Worm (Caenorhabditis elegans) whole organism, early embryonic: ENCODE data around the gene C34D4.4.

ENCODE experiments used
- B0310.2 ChIP-seq: sonication (generic microtip); optimal IDR thresholded peaks from 2 replicates; lab custom pipeline; 2016; ENCODE audit warnings: mild to moderate bottlenecking, missing genetic modification characterization, missing compliant biosample characterization
- F13C5.2 ChIP-seq: sonication (generic microtip); optimal IDR thresholded peaks from 2 replicates; lab custom pipeline; 2017; ENCODE audit warnings: mild to moderate bottlenecking, missing genetic modification characterization, inconsistent platforms, missing compliant biosample characterization
- aly-1 ChIP-seq: sonication (generic microtip); optimal IDR thresholded peaks from 2 replicates; lab custom pipeline; 2016; ENCODE audit warnings: missing genetic modification characterization, missing compliant biosample characterization
- ama-1 ChIP-seq: fragments of 150-350 bp; optimal IDR thresholded peaks from 2 replicates; lab custom pipeline; 2014
- ceh-13 ChIP-seq: fragments of 200-800 bp; sonication (Bioruptor generic); optimal IDR thresholded peaks from 2 replicates; lab custom pipeline; 2018; ENCODE audit warnings: mild to moderate bottlenecking, missing genetic modification characterization, missing compliant biosample characterization
- ceh-36 ChIP-seq: sonication (generic microtip); optimal IDR thresholded peaks from 2 replicates; lab custom pipeline; 2016; ENCODE audit warnings: missing genetic modification characterization, inconsistent platforms, missing compliant biosample characterization
- ets-7 ChIP-seq: sonication (generic microtip); optimal IDR thresholded peaks from 2 replicates; lab custom pipeline; 2016; ENCODE audit warnings: missing genotype, missing genetic modification characterization, missing compliant biosample characterization
- flt-1 ChIP-seq: fragments of 200-800 bp; sonication (Bioruptor generic); IDR thresholded peaks from 2 replicates; pipeline ENCODE4 v1.3.6; 2022; ENCODE audit warnings: missing genetic modification characterization, missing compliant biosample characterization
- hmbx-1 ChIP-seq: sonication (generic microtip); optimal IDR thresholded peaks from 2 replicates; lab custom pipeline; 2016; ENCODE audit warnings: mild to moderate bottlenecking, missing genetic modification characterization, missing compliant biosample characterization
- hmg-4 ChIP-seq: fragments of 200-800 bp; sonication (Bioruptor generic); optimal IDR thresholded peaks from 2 replicates; lab custom pipeline; 2018; ENCODE audit warnings: mild to moderate bottlenecking, missing genetic modification characterization, missing compliant biosample characterization
- hnd-1 ChIP-seq: sonication (generic microtip); optimal IDR thresholded peaks from 2 replicates; lab custom pipeline; 2016; ENCODE audit warnings: missing genetic modification characterization, missing compliant biosample characterization
- pes-1 ChIP-seq: fragments of 200-800 bp; sonication (Bioruptor generic); IDR thresholded peaks from 2 replicates; pipeline ENCODE4 v1.3.6; 2022; ENCODE audit warnings: missing genetic modification reagents, missing genetic modification characterization, missing compliant biosample characterization
- scrt-1 ChIP-seq: fragments of 200-800 bp; sonication (Bioruptor generic); IDR thresholded peaks from 2 replicates; pipeline ENCODE4 v1.3.6; 2022; ENCODE audit warnings: missing genetic modification characterization, missing compliant biosample characterization
- sea-1 ChIP-seq: fragments of 200-800 bp; sonication (Bioruptor generic); conservative IDR thresholded peaks from 2 replicates; pipeline ENCODE4 v1.3.6; 2022; ENCODE audit warnings: missing genetic modification characterization, missing compliant biosample characterization
- tbx-11 ChIP-seq: fragments of 200-800 bp; sonication (Bioruptor generic); IDR thresholded peaks from 2 replicates; pipeline ENCODE4 v1.3.6; 2022; ENCODE audit warnings: missing genetic modification characterization, missing compliant biosample characterization
- tbx-37 ChIP-seq: fragments of 200-800 bp; sonication (Bioruptor generic); conservative IDR thresholded peaks from 2 replicates; pipeline ENCODE4 v1.3.6; 2022; ENCODE audit warnings: missing genetic modification reagents, missing genetic modification characterization, missing compliant biosample characterization
- tra-4 ChIP-seq: sonication (generic microtip); optimal IDR thresholded peaks from 2 replicates; lab custom pipeline; 2017; ENCODE audit warnings: missing genetic modification characterization, missing compliant biosample characterization

C34D4.4 gene

ce11 chrIV:7188528-7189422, 39.6 kb downstream of the C34D4.4 start, which contains the start of gene srlf-7:
TSS of gene srlf-7 (plus strand) at chrIV:7189287.
- TF ChIP-seq ceh-36 (tag; lab: Kevin White, UChicago) (no peak), pes-1 (GFP tag; lab: Robert Waterston, UW) (no peak), tbx-37 (no peak), tbx-11 (no peak), ets-7 (tag; lab: Kevin White, UChicago) (no peak), hmg-4 (GFP tag; lab: Kevin White, UChicago) (no peak), hnd-1 (tag; lab: Kevin White, UChicago) (no peak)

ce11 chrIV:7190409-7190808, 41.2 kb downstream of the C34D4.4 start:
- TF ChIP-seq sea-1 (no peak), scrt-1 (GFP tag; lab: Robert Waterston, UW) (no peak), flt-1 (GFP tag; lab: Robert Waterston, UW) (no peak), ama-1 (no peak), tra-4 (tag; lab: Kevin White, UChicago) (no peak), tbx-37 (no peak), aly-1 (tag; lab: Kevin White, UChicago) (no peak), pes-1 (GFP tag; lab: Robert Waterston, UW) (no peak), tbx-11 (no peak), hnd-1 (tag; lab: Kevin White, UChicago) (no peak), ceh-36 (tag; lab: Kevin White, UChicago) (no peak), hmbx-1 (tag; lab: Kevin White, UChicago) (no peak), ets-7 (tag; lab: Kevin White, UChicago) (no peak), F13C5.2 (no peak), hmg-4 (GFP tag; lab: Kevin White, UChicago) (no peak), B0310.2 (tag; lab: Kevin White, UChicago) (no peak), ceh-13 (GFP tag; lab: Kevin White, UChicago) (no peak)

ce11 chrIV:7191745-7192144, 42.6 kb downstream of the C34D4.4 start, which contains the start of gene R13A1.5:
TSS of gene R13A1.5 (minus strand) at chrIV:7191845.
- TF ChIP-seq hmg-4 (GFP tag; lab: Kevin White, UChicago): no peak
- TF ChIP-seq hnd-1 (tag; lab: Kevin White, UChicago): no peak
- no peak for TF ChIP-seq tbx-37
- TF ChIP-seq B0310.2 (tag; lab: Kevin White, UChicago): no peak
- TF ChIP-seq ama-1: no peak

- TF ChIP-seq flt-1 (GFP tag; lab: Robert Waterston, UW) (no peak), ceh-13 (GFP tag; lab: Kevin White, UChicago) (no peak), B0310.2 (tag; lab: Kevin White, UChicago) (no peak), ets-7 (tag; lab: Kevin White, UChicago) (no peak), tbx-11 (no peak), aly-1 (tag; lab: Kevin White, UChicago) (no peak), hnd-1 (tag; lab: Kevin White, UChicago) (no peak), scrt-1 (GFP tag; lab: Robert Waterston, UW) (no peak), tra-4 (tag; lab: Kevin White, UChicago) (no peak), sea-1 (no peak), hmbx-1 (tag; lab: Kevin White, UChicago) (no peak), tbx-37 (no peak), pes-1 (GFP tag; lab: Robert Waterston, UW) (no peak), F13C5.2 (no peak), ceh-36 (tag; lab: Kevin White, UChicago) (no peak), ama-1 (no peak), hmg-4 (GFP tag; lab: Kevin White, UChicago) (no peak)
These were observed 46.6 kb downstream of the C34D4.4 start, which contains the start of gene best-16 for ce11 chrIV:7195734-7196133. TSS of gene best-16 (minus strand) at chrIV:7195834.

- no peak for TF ChIP-seq tra-4 (tag; lab: Kevin White, UChicago)
- TF ChIP-seq ceh-36 (tag; lab: Kevin White, UChicago): no peak
- no peak for TF ChIP-seq pes-1 (GFP tag; lab: Robert Waterston, UW)
- TF ChIP-seq sea-1: no peak
- no peak for TF ChIP-seq ama-1
- no peak for TF ChIP-seq tbx-37
- TF ChIP-seq hmbx-1 (tag; lab: Kevin White, UChicago): no peak
- TF ChIP-seq hmg-4 (GFP tag; lab: Kevin White, UChicago): no peak
- no peak for TF ChIP-seq scrt-1 (GFP tag; lab: Robert Waterston, UW)
- no peak for TF ChIP-seq ets-7 (tag; lab: Kevin White, UChicago)
- TF ChIP-seq flt-1 (GFP tag; lab: Robert Waterston, UW): no peak
These were observed 47.7 kb downstream of the C34D4.4 start, which contains the start of gene unc-8 for ce11 chrIV:7196853-7197252. TSS of gene unc-8 (plus strand) at chrIV:7197153.
